Worm (Caenorhabditis elegans): Measurements from ENCODE around the gene Y41D4A.4.

- TF ChIP-seq unc-62 (GFP tag; optimal IDR thresholded peaks at IDR 0.05 in 1 of 2) (peak in 1 of 2 experiments; percentile 80), unc-62 (tag; optimal IDR thresholded peaks at IDR 0.05) (no peak), pqm-1 (tag; optimal IDR thresholded peaks at IDR 0.05) (no peak), unc-130 (GFP tag; optimal IDR thresholded peaks at IDR 0.05) (peak; percentile 96), lir-3 (tag; optimal IDR thresholded peaks at IDR 0.05) (peak; percentile 36), jun-1 (tag; optimal IDR thresholded peaks at IDR 0.05) (no peak), nhr-28 (tag; optimal IDR thresholded peaks at IDR 0.05) (peak; percentile 81), nhr-237 (tag; optimal IDR thresholded peaks at IDR 0.05) (no peak), daf-12 (tag; optimal IDR thresholded peaks at IDR 0.05) (no peak)
These were observed at the start of gene Y41D4A.4, which contains the start of gene Y41D4A.6 for ce11 chrIV:1745453-1746051.
